Fruit fly (Drosophila melanogaster): Measurements from ENCODE around the gene Gr10a.
A peak's percentile ranks its signal among the peaks of the same experiment; 100 is the strongest.

- peak; percentile 43; the same call in 2 of the 3 replicates for TF ChIP-seq CG34422 (GFP tag; IDR thresholded peaks at IDR 0.05)
- TF ChIP-seq BtbVII (GFP tag; optimal IDR thresholded peaks at IDR 0.05), result no peak
- no peak for TF ChIP-seq ATbp (GFP tag; optimal IDR thresholded peaks at IDR 0.05)
These were observed 37.1 kb upstream of the Gr10a start, which contains the start of the genes Evi5 and HP5 for dm6 chrX:11454189-11454882.
